Worm (Caenorhabditis elegans): ENCODE results near the gene H06H21.11.

H06H21.11 gene

ce11 chrIV:4781123-4781522 is 26.0 kb downstream of the H06H21.11 start:
- TF ChIP-seq nhr-28 (tag; optimal IDR thresholded peaks at IDR 0.05) (peak; percentile 47), dve-1 (tag; optimal IDR thresholded peaks at IDR 0.05; ENCODE audit: insufficient read depth) (peak; percentile 22), hlh-30 (tag; optimal IDR thresholded peaks at IDR 0.05; ENCODE audit: insufficient read depth) (no peak), mdt-29 (GFP tag; IDR thresholded peaks at IDR 0.05) (0 out of 2 replicates have a peak, but pooled peaks have one; percentile 28), dpl-1 (GFP tag; optimal IDR thresholded peaks at IDR 0.05) (no peak), mes-2 (tag; optimal IDR thresholded peaks at IDR 0.05; ENCODE audit: poor library complexity, severe bottlenecking) (no peak), daf-12 (tag; optimal IDR thresholded peaks at IDR 0.05) (no peak), hlh-11 (tag; optimal IDR thresholded peaks at IDR 0.05) (peak; percentile 67), unc-62 (GFP tag; optimal IDR thresholded peaks at IDR 0.05 in 1 of 2) (peak in 1 of 2 experiments; percentile 97), unc-62 (tag; optimal IDR thresholded peaks at IDR 0.05) (no peak), daf-16 (GFP tag; optimal IDR thresholded peaks at IDR 0.05) (no peak), daf-16 (tag; optimal IDR thresholded peaks at IDR 0.05) (peak; percentile 32), ceh-82 (tag; optimal IDR thresholded peaks at IDR 0.05) (no peak), spr-3 (GFP tag; optimal IDR thresholded peaks at IDR 0.05) (no peak), hmg-1.1 (GFP tag; IDR thresholded peaks at IDR 0.05) (0 out of 2 replicates have a peak, but pooled peaks have one; percentile 37)

- TF ChIP-seq madf-9 (GFP tag; conservative IDR thresholded peaks at IDR 0.05) = no peak
- no peak for TF ChIP-seq ceh-62 (tag; optimal IDR thresholded peaks at IDR 0.05)
- TF ChIP-seq nhr-6 (tag; optimal IDR thresholded peaks at IDR 0.05) = no peak
- TF ChIP-seq mxl-3 (GFP tag; optimal IDR thresholded peaks at IDR 0.05) = no peak
- no peak for TF ChIP-seq F10B5.3 (tag; optimal IDR thresholded peaks at IDR 0.05)
- no peak for TF ChIP-seq mdl-1 (tag; optimal IDR thresholded peaks at IDR 0.05)
Observed at ce11 chrIV:4780129-4780528, 27.0 kb downstream of the H06H21.11 start, which contains the start of gene set-15. TSS of gene set-15 (minus strand) at chrIV:4780229.

- TF ChIP-seq T26A8.4 (GFP tag; IDR thresholded peaks at IDR 0.05) = no peak
- no peak for TF ChIP-seq pha-4 (GFP tag; IDR thresholded peaks at IDR 0.05)
- TF ChIP-seq pha-4 (tag; optimal IDR thresholded peaks at IDR 0.05) = no peak
- TF ChIP-seq pqm-1 (tag; optimal IDR thresholded peaks at IDR 0.05) = no peak
Observed at ce11 chrIV:4776501-4776900, 30.6 kb downstream of the H06H21.11 start.

ce11 chrIV:4776001-4776400 is 31.1 kb downstream of the H06H21.11 start, which contains the start of gene R11E3.19:
TSS of gene R11E3.19 (minus strand) at chrIV:4776101.
- TF ChIP-seq unc-130 (GFP tag; optimal IDR thresholded peaks at IDR 0.05) (no peak), lir-3 (tag; optimal IDR thresholded peaks at IDR 0.05) (no peak), nhr-42 (GFP tag; IDR thresholded peaks at IDR 0.05) (no peak), vab-7 (GFP tag; IDR thresholded peaks at IDR 0.05) (no peak), nhr-76 (tag; optimal IDR thresholded peaks at IDR 0.05) (no peak), hlh-30 (tag; optimal IDR thresholded peaks at IDR 0.05; ENCODE audit: insufficient read depth) (no peak), F26F4.8 (GFP tag; conservative IDR thresholded peaks at IDR 0.05) (no peak), dmd-9 (GFP tag; IDR thresholded peaks at IDR 0.05) (no peak)

ce11 chrIV:4771792-4772191 is 35.3 kb downstream of the H06H21.11 start, which contains the start of gene R11E3.2:
TSS of gene R11E3.2 (plus strand) at chrIV:4772092.
- TF ChIP-seq ctbp-1 (GFP tag; IDR thresholded peaks at IDR 0.05) = no peak
- TF ChIP-seq lsy-2 (tag; optimal IDR thresholded peaks at IDR 0.05) = no peak
- TF ChIP-seq lin-13 (GFP tag; optimal IDR thresholded peaks at IDR 0.05) = no peak
- TF ChIP-seq pqm-1 (tag; optimal IDR thresholded peaks at IDR 0.05) = peak; percentile 28

Data from whole organism, L4 larva.